Worm (Caenorhabditis elegans) whole organism, L4/young adult: ENCODE results near the gene ccep-97.

Experiments used
- W03F9.2 ChIP-seq: fragments of 150-350 bp; optimal IDR thresholded peaks from 2 replicates; lab custom pipeline; 2014; ENCODE audit warnings: missing biosample characterization, missing genetic modification characterization
- dao-5 ChIP-seq: sonication (generic microtip); optimal IDR thresholded peaks from 2 replicates; lab custom pipeline; 2016; ENCODE audit warnings: missing genotype, missing genetic modification characterization, moderate library complexity, missing compliant biosample characterization
- him-1 ChIP-seq: sonication (generic microtip); optimal IDR thresholded peaks from 2 replicates; lab custom pipeline; 2016; ENCODE audit warnings: missing genotype, missing genetic modification reagents, missing genetic modification characterization, missing compliant biosample characterization

- no peak for TF ChIP-seq W03F9.2
- no peak for TF ChIP-seq him-1 (tag; lab: Kevin White, UChicago)
- TF ChIP-seq dao-5 (tag; lab: Kevin White, UChicago): no peak
Measured at ce11 chrV:4770408-4770947, 48.0 kb downstream of the ccep-97 start, which contains the start of gene elt-7.
